Fruit fly (Drosophila melanogaster) whole organism, pupa: ENCODE measurements around the gene CG3708.

ENCODE experiments used
- CG12605 ChIP-seq: fragments of 200-800 bp; sonication (Bioruptor generic); IDR thresholded peaks from 2 replicates; pipeline ENCODE4 v1.3.6; 2022; ENCODE audit warnings: missing biosample characterization, missing genetic modification characterization
- CG15710 ChIP-seq: fragments of 200-800 bp; sonication (Bioruptor generic); optimal IDR thresholded peaks from 2 replicates; lab custom pipeline; 2018; ENCODE audit warnings: missing biosample characterization, mild to moderate bottlenecking, missing genetic modification characterization, moderate library complexity
- CG8159 ChIP-seq: fragments of 200-800 bp; sonication (Bioruptor generic); optimal IDR thresholded peaks from 3 replicates; lab custom pipeline; 2018; ENCODE audit warnings: missing biosample characterization, mild to moderate bottlenecking, missing genetic modification characterization, moderate library complexity
- EcR ChIP-seq: fragments of 200-800 bp; sonication (Bioruptor generic); optimal IDR thresholded peaks from 3 replicates; lab custom pipeline; 2019; ENCODE audit warnings: missing biosample characterization, missing genetic modification characterization, mild to moderate bottlenecking, moderate library complexity, missing genetic modification reagents
- Ets98B ChIP-seq: fragments of 200-800 bp; sonication (Bioruptor generic); IDR thresholded peaks from 2 replicates; pipeline ENCODE4 v1.3.6; 2022; ENCODE audit warnings: missing biosample characterization, missing genetic modification characterization
- Snoo ChIP-seq: fragments of 200-800 bp; sonication (Bioruptor generic); optimal IDR thresholded peaks from 3 replicates; lab custom pipeline; 2017; ENCODE audit warnings: missing biosample characterization, mild to moderate bottlenecking, missing genetic modification characterization, inconsistent platforms
- gl ChIP-seq: fragments of 200-800 bp; sonication (Bioruptor generic); optimal IDR thresholded peaks from 2 replicates; lab custom pipeline; 2018; ENCODE audit warnings: missing biosample characterization, mild to moderate bottlenecking, missing genetic modification characterization

DNA sequence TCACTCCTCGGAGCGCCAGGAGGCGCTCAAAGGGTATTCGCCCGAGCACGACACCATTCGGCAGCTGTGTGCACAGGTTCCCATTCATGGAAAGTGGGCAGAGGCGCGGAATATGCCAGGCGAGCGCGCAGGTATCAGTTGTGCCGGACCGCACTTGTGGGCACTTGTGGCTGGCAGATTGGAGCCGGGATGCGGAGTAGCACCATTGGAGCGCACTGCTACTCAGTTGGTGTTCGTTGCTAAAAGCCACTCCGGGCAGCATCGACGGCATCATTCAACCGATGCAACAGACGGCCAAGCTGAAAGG is 6.0 kb upstream of the CG3708 start:
- TF ChIP-seq gl (tag; lab: Kevin White, UChicago): no peak
- TF ChIP-seq CG8159: no peak
- TF ChIP-seq Ets98B: no peak
- no peak for TF ChIP-seq Snoo
- TF ChIP-seq EcR: no peak
- no peak for TF ChIP-seq CG15710 (tag; lab: Kevin White, UChicago)
- no peak for TF ChIP-seq CG12605 (GFP tag; lab: Robert Waterston, UW)
